Fruit fly (Drosophila melanogaster) whole organism: ENCODE results near the gene Frl.

Experiments
- CG8478 ChIP-seq: fragments of >200 bp; optimal IDR thresholded peaks from 2 replicates; lab custom pipeline; 2018; ENCODE audit warnings: inconsistent platforms
- Dll ChIP-seq: fragments of >200 bp; optimal IDR thresholded peaks from 2 replicates; lab custom pipeline; 2017
- EcR ChIP-seq, 2 experiments: fragments of >200 bp; optimal IDR thresholded peaks; 2 replicates each; lab custom pipeline; 2017; ENCODE audit warnings: missing biosample characterization in 2 of 2, missing genetic modification characterization in 2 of 2, missing genetic modification reagents in 2 of 2
- pan ChIP-seq: fragments of >200 bp; optimal IDR thresholded peaks from 2 replicates; lab custom pipeline; 2017
- psq ChIP-seq: fragments of >200 bp; optimal IDR thresholded peaks from 2 replicates; lab custom pipeline; 2017
- usp ChIP-seq: fragments of >200 bp; optimal IDR thresholded peaks from 2 replicates; lab custom pipeline; 2017; ENCODE audit warnings: missing biosample characterization, missing genetic modification characterization, mixed read lengths

Gene Frl

dm6 chr3L:14097941-14098545 is 45.0 kb downstream of the Frl start, which contains the start of gene Fbp1:
Fbp1 (minus strand) TSS chr3L:14098053.
- TF ChIP-seq usp (GFP tag; lab: Kevin White, UChicago) (no peak), pan (no peak), psq (lab: Kevin White, UChicago) (no peak), EcR (GFP tag; optimal IDR thresholded peaks at IDR 0.05; lab: Kevin White, UChicago) (no peak), Dll (lab: Kevin White, UChicago) (no peak), CG8478 (lab: Kevin White, UChicago) (no peak)

dm6 chr3L:14100058-14100457 is 47.0 kb downstream of the Frl start:
- TF ChIP-seq psq (lab: Kevin White, UChicago) (no peak), Dll (lab: Kevin White, UChicago) (no peak), EcR (GFP tag; optimal IDR thresholded peaks at IDR 0.05; lab: Kevin White, UChicago) (no peak), usp (GFP tag; lab: Kevin White, UChicago) (no peak)

- TF ChIP-seq psq (lab: Kevin White, UChicago) (no peak), CG8478 (lab: Kevin White, UChicago) (no peak), pan (no peak), usp (GFP tag; lab: Kevin White, UChicago) (no peak), Dll (lab: Kevin White, UChicago) (no peak), EcR (GFP tag; optimal IDR thresholded peaks at IDR 0.05; lab: Kevin White, UChicago) (no peak)
These were observed 48.6 kb downstream of the Frl start for dm6 chr3L:14101421-14102130.

DNA sequence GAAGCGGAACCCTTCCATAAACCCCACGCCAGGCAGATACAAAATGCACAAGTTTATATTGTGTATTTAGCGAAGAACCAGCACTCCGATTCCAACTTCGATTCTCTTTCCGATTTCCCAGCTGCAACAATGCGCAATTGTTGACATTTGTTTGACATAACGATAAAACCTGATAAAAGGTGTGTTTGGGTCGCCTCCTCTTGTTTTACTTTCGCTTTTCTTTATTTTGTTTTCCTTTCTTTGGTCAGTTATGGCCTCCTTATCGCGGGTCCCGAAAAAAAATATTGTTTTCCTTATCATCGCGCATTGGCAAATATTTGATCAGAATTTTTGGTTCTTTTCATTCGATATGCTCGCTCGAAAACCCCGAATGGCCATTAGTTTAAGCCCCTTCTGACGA is 52.0 kb downstream of the Frl start:
- TF ChIP-seq Dll (lab: Kevin White, UChicago): no peak
- no peak for TF ChIP-seq psq (lab: Kevin White, UChicago)
- TF ChIP-seq usp (GFP tag; lab: Kevin White, UChicago): no peak
- no peak for TF ChIP-seq CG8478 (lab: Kevin White, UChicago)
- TF ChIP-seq pan: no peak
- no peak for TF ChIP-seq EcR (GFP tag; optimal IDR thresholded peaks at IDR 0.05; lab: Kevin White, UChicago)

DNA sequence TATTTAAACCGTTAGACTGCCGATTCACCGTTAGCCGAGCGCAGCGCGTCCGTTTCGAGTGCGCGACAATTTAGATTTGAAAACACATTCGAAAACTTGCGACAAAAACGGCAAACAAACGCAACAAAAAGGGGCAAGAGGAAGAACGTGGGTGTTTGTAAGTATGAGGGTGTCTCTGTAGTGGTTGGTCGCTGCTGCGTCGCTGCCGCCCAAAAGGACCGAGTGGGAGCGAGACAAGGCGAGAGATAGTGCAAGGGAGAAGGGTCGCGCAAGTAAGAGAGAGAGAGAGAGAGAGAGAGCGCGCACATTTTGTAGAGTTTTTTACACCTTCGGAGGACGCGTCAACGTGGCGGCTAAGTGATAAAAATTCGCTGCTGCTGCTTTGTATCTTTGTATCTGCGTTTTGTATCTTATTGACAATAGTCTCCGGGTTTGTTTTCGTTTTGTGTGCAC is 55.1 kb downstream of the Frl start, which contains the start of gene Sox21a:
Gene Sox21a, minus strand, starts transcription at position 51 of the 453 bp plus-strand sequence.
- TF ChIP-seq psq (lab: Kevin White, UChicago) (no peak), CG8478 (lab: Kevin White, UChicago) (no peak), Dll (lab: Kevin White, UChicago) (no peak), pan (no peak), EcR (GFP tag; optimal IDR thresholded peaks at IDR 0.05; lab: Kevin White, UChicago) (no peak), usp (GFP tag; lab: Kevin White, UChicago) (no peak)

DNA sequence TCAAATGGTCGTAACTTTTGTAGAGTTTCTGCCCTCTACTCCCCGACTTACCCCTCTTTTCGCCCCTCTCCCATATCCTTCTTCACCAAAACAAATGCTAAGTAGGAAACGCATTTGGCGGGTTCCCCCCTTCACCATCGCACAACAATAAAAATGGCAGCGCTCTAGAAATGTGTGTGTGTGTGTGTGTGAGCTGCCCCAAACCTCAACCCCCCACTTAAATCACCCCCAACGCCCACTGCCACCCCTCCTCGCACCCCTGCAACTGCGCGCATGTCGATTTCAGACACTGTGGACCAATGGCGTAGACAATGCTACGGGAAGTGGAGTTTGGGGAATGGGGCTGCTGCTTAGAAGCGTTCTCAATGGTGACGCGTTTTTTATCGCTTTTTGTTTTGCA is 56.8 kb downstream of the Frl start:
- TF ChIP-seq CG8478 (lab: Kevin White, UChicago) (no peak), EcR (GFP tag; optimal IDR thresholded peaks at IDR 0.05; lab: Kevin White, UChicago) (no peak), usp (GFP tag; lab: Kevin White, UChicago) (no peak), pan (no peak), psq (lab: Kevin White, UChicago) (no peak), Dll (lab: Kevin White, UChicago) (no peak)

- TF ChIP-seq EcR (GFP tag; optimal IDR thresholded peaks at IDR 0.05; lab: Kevin White, UChicago) (no peak), usp (GFP tag; lab: Kevin White, UChicago) (no peak), psq (lab: Kevin White, UChicago) (no peak), pan (no peak), CG8478 (lab: Kevin White, UChicago) (peak; percentile 8), Dll (lab: Kevin White, UChicago) (no peak)
These were observed 58.4 kb downstream of the Frl start for dm6 chr3L:14111411-14111810.

- no peak for TF ChIP-seq usp (GFP tag; lab: Kevin White, UChicago)
- no peak for TF ChIP-seq Dll (lab: Kevin White, UChicago)
- no peak for TF ChIP-seq CG8478 (lab: Kevin White, UChicago)
- TF ChIP-seq EcR (GFP tag; optimal IDR thresholded peaks at IDR 0.05; lab: Kevin White, UChicago): no peak
- no peak for TF ChIP-seq psq (lab: Kevin White, UChicago)
- TF ChIP-seq pan: no peak
These were observed 60.0 kb downstream of the Frl start for dm6 chr3L:14112899-14113430.

DNA sequence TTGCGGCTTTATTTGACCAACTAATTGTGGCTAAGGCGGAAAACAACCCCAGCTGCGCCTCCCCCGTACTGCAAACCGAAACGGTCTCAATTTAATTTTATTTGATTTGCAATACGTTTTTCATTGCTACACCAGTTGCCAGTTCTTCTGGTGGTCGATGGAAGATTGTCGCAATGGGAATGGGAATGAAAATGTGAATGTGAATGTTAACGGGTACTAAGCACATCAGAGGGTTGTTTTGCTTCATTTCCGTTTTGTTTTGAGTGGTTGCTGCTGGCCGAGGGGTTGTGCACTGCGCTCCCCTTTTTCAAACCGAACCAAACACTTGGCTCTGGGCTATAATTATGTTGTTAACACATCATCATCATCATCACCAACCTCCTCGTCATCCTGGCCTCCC is 61.1 kb downstream of the Frl start:
- TF ChIP-seq usp (GFP tag; lab: Kevin White, UChicago) (no peak), CG8478 (lab: Kevin White, UChicago) (no peak), Dll (lab: Kevin White, UChicago) (no peak), EcR (GFP tag; optimal IDR thresholded peaks at IDR 0.05; lab: Kevin White, UChicago) (no peak), pan (no peak), psq (lab: Kevin White, UChicago) (no peak)

DNA sequence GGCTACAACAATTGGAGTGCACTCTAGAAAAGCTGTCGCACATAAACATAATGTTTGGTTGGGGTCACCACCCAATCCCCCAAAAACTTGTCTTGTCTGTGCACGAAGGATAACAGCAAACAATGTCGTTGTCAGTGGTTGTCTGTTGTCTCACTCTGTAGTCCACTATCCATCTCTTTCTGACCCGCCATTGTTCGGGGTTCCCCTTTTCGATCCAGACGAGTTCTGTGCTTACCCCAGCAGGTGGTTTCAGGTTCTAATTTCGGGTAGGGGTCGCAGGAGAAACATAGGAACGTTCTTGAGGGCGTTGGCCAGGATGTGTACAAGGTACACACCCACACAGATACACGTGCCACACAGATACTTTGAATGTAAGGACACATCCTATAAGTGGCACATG is 65.8 kb downstream of the Frl start:
- TF ChIP-seq EcR (GFP tag; optimal IDR thresholded peaks at IDR 0.05; lab: Kevin White, UChicago) (no peak), Dll (lab: Kevin White, UChicago) (no peak), CG8478 (lab: Kevin White, UChicago) (no peak), usp (GFP tag; lab: Kevin White, UChicago) (no peak)
